Fruit fly (Drosophila melanogaster) whole organism, adult: ENCODE data around the gene GlnRS.

Experiments
- CG11617 ChIP-seq: fragments of 200-800 bp; sonication (Bioruptor generic); optimal IDR thresholded peaks from 2 replicates; lab custom pipeline; 2017; ENCODE audit warnings: mild to moderate bottlenecking, missing biosample characterization, missing genetic modification reagents, missing genetic modification characterization
- CG12768 ChIP-seq: fragments of 200-800 bp; sonication (Bioruptor generic); optimal IDR thresholded peaks from 2 replicates; lab custom pipeline; 2017; ENCODE audit warnings: missing biosample characterization, missing genetic modification characterization, mild to moderate bottlenecking, moderate library complexity, missing genetic modification reagents
- CG14711 ChIP-seq: fragments of 200-800 bp; sonication (Bioruptor generic); optimal IDR thresholded peaks from 2 replicates; lab custom pipeline; 2018; ENCODE audit warnings: missing biosample characterization, mild to moderate bottlenecking, missing genetic modification characterization, moderate library complexity
- CG1620 ChIP-seq: fragments of 200-800 bp; sonication (Bioruptor generic); optimal IDR thresholded peaks from 2 replicates; lab custom pipeline; 2016; ENCODE audit warnings: missing biosample characterization, missing genetic modification characterization
- CG33017 ChIP-seq: fragments of 200-800 bp; sonication (Bioruptor generic); optimal IDR thresholded peaks from 2 replicates; lab custom pipeline; 2018; ENCODE audit warnings: missing biosample characterization, mild to moderate bottlenecking, missing genetic modification characterization, moderate library complexity
- CG5204 ChIP-seq: fragments of 200-800 bp; sonication (Bioruptor generic); optimal IDR thresholded peaks from 2 replicates; lab custom pipeline; 2016; ENCODE audit warnings: missing biosample characterization, missing genetic modification characterization
- CG7045 ChIP-seq: fragments of 200-800 bp; sonication (Bioruptor generic); optimal IDR thresholded peaks from 2 replicates; lab custom pipeline; 2017; ENCODE audit warnings: missing biosample characterization, mild to moderate bottlenecking, missing genetic modification characterization
- CG7101 ChIP-seq: fragments of 200-800 bp; sonication (Bioruptor generic); optimal IDR thresholded peaks from 2 replicates; lab custom pipeline; 2018; ENCODE audit warnings: missing biosample characterization, mild to moderate bottlenecking, missing genetic modification characterization, moderate library complexity
- Clk ChIP-seq: fragments of 200-800 bp; sonication (Bioruptor generic); optimal IDR thresholded peaks from 2 replicates; lab custom pipeline; 2017; ENCODE audit warnings: missing biosample characterization, missing genetic modification characterization
- Crg-1 ChIP-seq: fragments of 200-800 bp; sonication (Bioruptor generic); optimal IDR thresholded peaks from 2 replicates; lab custom pipeline; 2016; ENCODE audit warnings: missing biosample characterization, missing genetic modification characterization
- Hr96 ChIP-seq: fragments of 200-800 bp; sonication (Bioruptor generic); optimal IDR thresholded peaks from 2 replicates; lab custom pipeline; 2016; ENCODE audit warnings: missing biosample characterization, missing genetic modification characterization
- Mnt ChIP-seq: fragments of 200-800 bp; sonication (Bioruptor generic); optimal IDR thresholded peaks from 2 replicates; lab custom pipeline; 2016; ENCODE audit warnings: missing biosample characterization, mild to moderate bottlenecking, missing genetic modification characterization
- bab1 ChIP-seq: fragments of 200-800 bp; sonication (Bioruptor generic); optimal IDR thresholded peaks from 3 replicates; lab custom pipeline; 2019; ENCODE audit warnings: missing biosample characterization, mild to moderate bottlenecking, missing genetic modification characterization, moderate library complexity
- cic ChIP-seq: fragments of 200-800 bp; sonication (Bioruptor generic); optimal IDR thresholded peaks from 2 replicates; lab custom pipeline; 2017; ENCODE audit warnings: missing biosample characterization, mild to moderate bottlenecking, missing genetic modification characterization, moderate library complexity
- cnc ChIP-seq, 2 experiments: fragments of >200 bp; optimal IDR thresholded peaks; 2 replicates each; lab custom pipeline; 2017
- kay ChIP-seq: fragments of 200-800 bp; sonication (Bioruptor generic); peaks from one replicate; lab custom pipeline; 2016; ENCODE audit warnings: missing biosample characterization, missing genetic modification characterization, borderline replicate concordance
- ovo ChIP-seq: fragments of 200-800 bp; sonication (Bioruptor generic); optimal IDR thresholded peaks from 2 replicates; lab custom pipeline; 2016; ENCODE audit warnings: missing biosample characterization, missing genetic modification characterization
- pad ChIP-seq: fragments of 200-800 bp; sonication (Bioruptor generic); optimal IDR thresholded peaks from 3 replicates; lab custom pipeline; 2017; ENCODE audit warnings: missing biosample characterization, missing genetic modification characterization, mild to moderate bottlenecking, moderate library complexity, missing genetic modification reagents
- tj ChIP-seq: fragments of 200-800 bp; sonication (Bioruptor generic); optimal IDR thresholded peaks from 3 replicates; lab custom pipeline; 2017; ENCODE audit warnings: missing biosample characterization, mild to moderate bottlenecking, missing genetic modification characterization, moderate library complexity
- toe ChIP-seq: fragments of 200-800 bp; sonication (Bioruptor generic); optimal IDR thresholded peaks from 2 replicates; lab custom pipeline; 2016; ENCODE audit warnings: missing biosample characterization, missing genetic modification characterization

The GlnRS gene

dm6 chr3R:25262322-25262761 lies 3.2 kb downstream of the GlnRS start, which contains the start of the genes Kdsr and CG11858:
Gene Kdsr, minus strand, starts transcription at chr3R:25262498.
Gene CG11858, plus strand, starts transcription at chr3R:25262741.
- no peak for TF ChIP-seq cnc (optimal IDR thresholded peaks at IDR 0.05; lab: Kevin White, UChicago)
- TF ChIP-seq CG33017 (tag; lab: Kevin White, UChicago): peak; percentile 48
- TF ChIP-seq Clk (GFP tag; lab: Kevin White, UChicago): peak; percentile 40
- peak; percentile 81 for TF ChIP-seq CG7101 (tag; lab: Kevin White, UChicago)
- TF ChIP-seq pad (GFP tag; lab: Kevin White, UChicago): peak; percentile 44
- TF ChIP-seq CG12768 (GFP tag; lab: Kevin White, UChicago): peak; percentile 66
- TF ChIP-seq CG5204 (GFP tag; lab: Kevin White, UChicago): no peak
- peak; percentile 74 for TF ChIP-seq CG14711
- peak; percentile 84 for TF ChIP-seq bab1 (GFP tag; lab: Kevin White, UChicago)
- TF ChIP-seq CG11617: peak; percentile 64
- TF ChIP-seq toe (GFP tag; lab: Kevin White, UChicago): no peak
- peak; percentile 39 for TF ChIP-seq tj (GFP tag; lab: Kevin White, UChicago)
- peak; percentile 24 for TF ChIP-seq ovo
- no peak for TF ChIP-seq kay
- peak; percentile 58 for TF ChIP-seq CG1620 (GFP tag; lab: Kevin White, UChicago)
- TF ChIP-seq Hr96 (GFP tag; lab: Kevin White, UChicago): no peak
- TF ChIP-seq Crg-1 (GFP tag; lab: Kevin White, UChicago): peak; percentile 27
- peak; percentile 42 for TF ChIP-seq CG7045 (GFP tag; lab: Kevin White, UChicago)
- peak; percentile 83 for TF ChIP-seq Mnt
- TF ChIP-seq cic (GFP tag; lab: Kevin White, UChicago): peak; percentile 75

- TF ChIP-seq kay (no peak), cic (GFP tag; lab: Kevin White, UChicago) (peak; percentile 16), CG14711 (no peak)
These were observed 4.9 kb downstream of the GlnRS start for dm6 chr3R:25260670-25261069.

- peak; percentile 84 for TF ChIP-seq cic (GFP tag; lab: Kevin White, UChicago)
- TF ChIP-seq CG33017 (tag; lab: Kevin White, UChicago): peak; percentile 95
- peak; percentile 94 for TF ChIP-seq ovo
- TF ChIP-seq CG7045 (GFP tag; lab: Kevin White, UChicago): peak; percentile 97
- TF ChIP-seq tj (GFP tag; lab: Kevin White, UChicago): peak; percentile 87
- TF ChIP-seq CG12768 (GFP tag; lab: Kevin White, UChicago): peak; percentile 98
- peak; percentile 89 for TF ChIP-seq pad (GFP tag; lab: Kevin White, UChicago)
- TF ChIP-seq Mnt: peak; percentile 92
- TF ChIP-seq toe (GFP tag; lab: Kevin White, UChicago): peak; percentile 99
- TF ChIP-seq CG1620 (GFP tag; lab: Kevin White, UChicago): peak; percentile 99
- peak; percentile 97 for TF ChIP-seq CG11617
- peak; percentile 98 for TF ChIP-seq CG7101 (tag; lab: Kevin White, UChicago)
- TF ChIP-seq Crg-1 (GFP tag; lab: Kevin White, UChicago): peak; percentile 98
- TF ChIP-seq Hr96 (GFP tag; lab: Kevin White, UChicago): peak; percentile 98
- peak; percentile 98 for TF ChIP-seq bab1 (GFP tag; lab: Kevin White, UChicago)
- peak; percentile 94 for TF ChIP-seq CG14711
- no peak for TF ChIP-seq cnc (optimal IDR thresholded peaks at IDR 0.05; lab: Kevin White, UChicago)
- no peak for TF ChIP-seq CG5204 (GFP tag; lab: Kevin White, UChicago)
- peak; percentile 98 for TF ChIP-seq Clk (GFP tag; lab: Kevin White, UChicago)
- TF ChIP-seq kay: no peak
These were observed 6.8 kb downstream of the GlnRS start, which contains the start of gene CG11857 for dm6 chr3R:25258628-25259240. Gene CG11857, plus strand, starts transcription at chr3R:25258898.

- peak; percentile 49 for TF ChIP-seq Mnt
- peak; percentile 20 to 70 for TF ChIP-seq cnc (optimal IDR thresholded peaks at IDR 0.05; lab: Kevin White, UChicago)
- TF ChIP-seq toe (GFP tag; lab: Kevin White, UChicago): no peak
- peak; percentile 28 for TF ChIP-seq CG7101 (tag; lab: Kevin White, UChicago)
- peak; percentile 30 for TF ChIP-seq CG11617
- TF ChIP-seq CG7045 (GFP tag; lab: Kevin White, UChicago): no peak
- TF ChIP-seq tj (GFP tag; lab: Kevin White, UChicago): peak; percentile 98
- TF ChIP-seq CG1620 (GFP tag; lab: Kevin White, UChicago): peak; percentile 40
- peak; percentile 4 for TF ChIP-seq ovo
- TF ChIP-seq bab1 (GFP tag; lab: Kevin White, UChicago): peak; percentile 43
These were observed 16.1 kb downstream of the GlnRS start, which contains the start of gene Nup358 for dm6 chr3R:25249145-25250141. Gene Nup358, plus strand, starts transcription at chr3R:25249348.

- TF ChIP-seq Mnt: peak; percentile 98
- peak; percentile 98 for TF ChIP-seq CG7045 (GFP tag; lab: Kevin White, UChicago)
- peak; percentile 100 for TF ChIP-seq ovo
- TF ChIP-seq CG5204 (GFP tag; lab: Kevin White, UChicago): peak; percentile 97
- peak; percentile 99 for TF ChIP-seq CG11617
- TF ChIP-seq CG7101 (tag; lab: Kevin White, UChicago): peak; percentile 99
- TF ChIP-seq CG14711: peak; percentile 97
- peak; percentile 93 for TF ChIP-seq cic (GFP tag; lab: Kevin White, UChicago)
- peak; percentile 95 for TF ChIP-seq pad (GFP tag; lab: Kevin White, UChicago)
- TF ChIP-seq tj (GFP tag; lab: Kevin White, UChicago): peak; percentile 85
- TF ChIP-seq CG1620 (GFP tag; lab: Kevin White, UChicago): peak; percentile 100
- TF ChIP-seq CG33017 (tag; lab: Kevin White, UChicago): peak; percentile 94
- peak; percentile 95 for TF ChIP-seq Clk (GFP tag; lab: Kevin White, UChicago)
- TF ChIP-seq Hr96 (GFP tag; lab: Kevin White, UChicago): peak; percentile 99
- peak; percentile 98 for TF ChIP-seq toe (GFP tag; lab: Kevin White, UChicago)
- TF ChIP-seq kay: peak; percentile 86
- TF ChIP-seq Crg-1 (GFP tag; lab: Kevin White, UChicago): peak; percentile 100
- peak; percentile 98 for TF ChIP-seq CG12768 (GFP tag; lab: Kevin White, UChicago)
- TF ChIP-seq bab1 (GFP tag; lab: Kevin White, UChicago): peak; percentile 96
- TF ChIP-seq cnc (optimal IDR thresholded peaks at IDR 0.05; lab: Kevin White, UChicago): no peak
These were observed 18.1 kb downstream of the GlnRS start, which contains the start of the genes RpS27 and Nup37 for dm6 chr3R:25247379-25247869. Gene RpS27, minus strand, starts transcription at chr3R:25247514. Gene Nup37, plus strand, starts transcription at chr3R:25247658.
